Fruit fly (Drosophila melanogaster) whole organism, embryonic: ENCODE results near the gene NetB.

Experiments
- CG10274 ChIP-seq: fragments of 200-800 bp; sonication (Bioruptor generic); optimal IDR thresholded peaks from 3 replicates; lab custom pipeline; 2017; ENCODE audit warnings: missing biosample characterization, mild to moderate bottlenecking, missing genetic modification characterization
- CG11085 ChIP-seq: fragments of 200-800 bp; sonication (Bioruptor generic); IDR thresholded peaks from 2 replicates; pipeline ENCODE4 v1.3.6; 2022; ENCODE audit warnings: missing biosample characterization, missing genetic modification characterization
- CG11504 ChIP-seq: fragments of 200-800 bp; sonication (Bioruptor generic); optimal IDR thresholded peaks from 3 replicates; lab custom pipeline; 2019; ENCODE audit warnings: missing biosample characterization, mild to moderate bottlenecking, missing genetic modification characterization, moderate library complexity
- CG13123 ChIP-seq: fragments of 200-800 bp; sonication (Bioruptor generic); optimal IDR thresholded peaks from 2 replicates; lab custom pipeline; 2016; ENCODE audit warnings: missing biosample characterization, missing genetic modification characterization
- CG14014 ChIP-seq: fragments of 200-800 bp; sonication (Bioruptor generic); IDR thresholded peaks from 2 replicates; pipeline ENCODE4 v1.3.6; 2022; ENCODE audit warnings: missing biosample characterization, missing genetic modification characterization
- CG14860 ChIP-seq: fragments of 200-800 bp; sonication (Bioruptor generic); IDR thresholded peaks from 3 replicates; pipeline ENCODE4 v1.3.6; 2022; ENCODE audit warnings: missing biosample characterization, missing genetic modification characterization; ENCODE audit not compliant: partially characterized antibody
- CG15514 ChIP-seq: fragments of 200-800 bp; sonication (Bioruptor generic); optimal IDR thresholded peaks from 3 replicates; lab custom pipeline; 2017; ENCODE audit warnings: missing biosample characterization, missing genetic modification characterization, mild to moderate bottlenecking, moderate library complexity, missing genetic modification reagents
- CG16813 ChIP-seq: fragments of 200-800 bp; sonication (Bioruptor generic); IDR thresholded peaks from 3 replicates; pipeline ENCODE4 v1.3.6; 2022; ENCODE audit warnings: missing biosample characterization, missing genetic modification characterization; ENCODE audit not compliant: partially characterized antibody
- CG17186 ChIP-seq: fragments of 200-800 bp; sonication (Bioruptor generic); optimal IDR thresholded peaks from 3 replicates; lab custom pipeline; 2017; ENCODE audit warnings: missing biosample characterization, missing genetic modification reagents, missing genetic modification characterization
- CG17359 ChIP-seq: fragments of 200-800 bp; sonication (Bioruptor generic); optimal IDR thresholded peaks from 3 replicates; lab custom pipeline; 2018; ENCODE audit warnings: missing biosample characterization, mild to moderate bottlenecking, missing genetic modification characterization, moderate library complexity
- CG34376 ChIP-seq: fragments of 200-800 bp; sonication (Bioruptor generic); optimal IDR thresholded peaks from 2 replicates; lab custom pipeline; 2018; ENCODE audit warnings: missing biosample characterization, mild to moderate bottlenecking, missing genetic modification characterization
- CG4730 ChIP-seq: fragments of 200-800 bp; sonication (Bioruptor generic); IDR thresholded peaks from 2 replicates; pipeline ENCODE4 v1.3.6; 2022; ENCODE audit warnings: missing biosample characterization, missing genetic modification characterization
- D19B ChIP-seq: fragments of 200-800 bp; sonication (Bioruptor generic); optimal IDR thresholded peaks from 2 replicates; lab custom pipeline; 2017; ENCODE audit warnings: missing biosample characterization, mild to moderate bottlenecking, missing genetic modification characterization
- Doc2 ChIP-seq: fragments of 200-800 bp; sonication (Bioruptor generic); IDR thresholded peaks from 2 replicates; pipeline ENCODE4 v1.3.6; 2022; ENCODE audit warnings: missing biosample characterization, missing genetic modification characterization
- Dref ChIP-seq: fragments of 200-800 bp; sonication (Bioruptor generic); IDR thresholded peaks from 2 replicates; pipeline ENCODE4 v1.3.6; 2022; ENCODE audit warnings: missing biosample characterization, missing genetic modification characterization
- E2f2 ChIP-seq: fragments of 200-800 bp; sonication (Bioruptor generic); IDR thresholded peaks from 2 replicates; pipeline ENCODE4 v1.3.6; 2022; ENCODE audit warnings: missing biosample characterization, missing genetic modification characterization
- Fer2 ChIP-seq: fragments of 200-800 bp; sonication (Bioruptor generic); optimal IDR thresholded peaks from 2 replicates; lab custom pipeline; 2018; ENCODE audit warnings: missing biosample characterization, mild to moderate bottlenecking, missing genetic modification characterization, moderate library complexity
- HLH4C ChIP-seq: fragments of 200-800 bp; sonication (Bioruptor generic); IDR thresholded peaks from 3 replicates; pipeline ENCODE4 v1.3.6; 2022; ENCODE audit warnings: missing biosample characterization, missing genetic modification characterization; ENCODE audit not compliant: partially characterized antibody
- Hsf ChIP-seq: fragments of 200-800 bp; sonication (Bioruptor generic); optimal IDR thresholded peaks from 3 replicates; lab custom pipeline; 2016; ENCODE audit warnings: missing biosample characterization, missing genetic modification characterization
- Lhr ChIP-seq: fragments of 200-800 bp; sonication (Bioruptor generic); optimal IDR thresholded peaks from 3 replicates; lab custom pipeline; 2017; ENCODE audit warnings: mild to moderate bottlenecking, missing biosample characterization, missing genetic modification reagents, missing genetic modification characterization
- Lpt ChIP-seq: fragments of >200 bp; optimal IDR thresholded peaks from 2 replicates; lab custom pipeline; 2018; ENCODE audit warnings: missing biosample characterization, missing genetic modification characterization
- Mrtf ChIP-seq: fragments of 200-800 bp; sonication (Bioruptor generic); IDR thresholded peaks from 3 replicates; pipeline ENCODE4 v1.3.6; 2022; ENCODE audit warnings: missing biosample characterization, missing genetic modification characterization
- Scr ChIP-seq: fragments of 200-800 bp; sonication (Bioruptor generic); IDR thresholded peaks from 2 replicates; pipeline ENCODE4 v1.3.6; 2022; ENCODE audit warnings: missing biosample characterization, missing genetic modification characterization; ENCODE audit not compliant: partially characterized antibody
- Sry-β ChIP-seq: fragments of 200-800 bp; sonication (Bioruptor generic); optimal IDR thresholded peaks from 2 replicates; lab custom pipeline; 2018; ENCODE audit warnings: missing biosample characterization, mild to moderate bottlenecking, missing genetic modification characterization, moderate library complexity
- corto ChIP-seq: fragments of 200-800 bp; sonication (Bioruptor generic); optimal IDR thresholded peaks from 2 replicates; lab custom pipeline; 2016; ENCODE audit warnings: missing biosample characterization, mild to moderate bottlenecking, missing genetic modification characterization, moderate library complexity
- cwo ChIP-seq: fragments of 200-800 bp; sonication (Bioruptor generic); optimal IDR thresholded peaks from 3 replicates; lab custom pipeline; 2017; ENCODE audit warnings: missing biosample characterization, missing genetic modification characterization, mild to moderate bottlenecking, moderate library complexity, missing genetic modification reagents
- grn ChIP-seq: fragments of 200-800 bp; sonication (Bioruptor generic); optimal IDR thresholded peaks from 3 replicates; lab custom pipeline; 2017; ENCODE audit warnings: missing biosample characterization, missing genetic modification characterization
- gt ChIP-seq: fragments of 200-800 bp; sonication (Bioruptor generic); IDR thresholded peaks from 2 replicates; pipeline ENCODE4 v1.3.6; 2022; ENCODE audit warnings: missing biosample characterization, missing genetic modification characterization
- hb ChIP-seq: fragments of 200-800 bp; sonication (Bioruptor generic); IDR thresholded peaks from 3 replicates; pipeline ENCODE4 v1.3.6; 2022; ENCODE audit warnings: missing biosample characterization, missing genetic modification characterization; ENCODE audit not compliant: partially characterized antibody
- ind ChIP-seq: fragments of 200-800 bp; sonication (Bioruptor generic); optimal IDR thresholded peaks from 3 replicates; lab custom pipeline; 2016; ENCODE audit warnings: missing biosample characterization, missing genetic modification characterization
- insv ChIP-seq, 2 experiments: fragments of 200-800 bp; sonication (Bioruptor generic); optimal IDR thresholded peaks; 3 replicates each; lab custom pipeline; 2016 to 2018; ENCODE audit warnings: missing biosample characterization in 2 of 2, missing genetic modification characterization in 2 of 2
- lab ChIP-seq: fragments of 200-800 bp; sonication (Bioruptor generic); optimal IDR thresholded peaks from 3 replicates; lab custom pipeline; 2017; ENCODE audit warnings: missing biosample characterization, missing genetic modification characterization, mild to moderate bottlenecking, moderate library complexity, missing genetic modification reagents
- rib ChIP-seq: fragments of 200-800 bp; sonication (Bioruptor generic); IDR thresholded peaks from 2 replicates; pipeline ENCODE4 v1.3.6; 2022; ENCODE audit warnings: missing biosample characterization, missing genetic modification characterization
- scrt ChIP-seq: fragments of 200-800 bp; sonication (Bioruptor generic); optimal IDR thresholded peaks from 2 replicates; lab custom pipeline; 2018; ENCODE audit warnings: missing biosample characterization, mild to moderate bottlenecking, missing genetic modification characterization, moderate library complexity
- sisA ChIP-seq: fragments of 200-800 bp; sonication (Bioruptor generic); IDR thresholded peaks from 2 replicates; pipeline ENCODE4 v1.3.6; 2022; ENCODE audit warnings: missing biosample characterization, missing genetic modification characterization
- wor ChIP-seq: fragments of 200-800 bp; sonication (Bioruptor generic); IDR thresholded peaks from 2 replicates; pipeline ENCODE4 v1.3.6; 2022; ENCODE audit warnings: missing biosample characterization, missing genetic modification characterization
- yki ChIP-seq: fragments of >200 bp; optimal IDR thresholded peaks from 3 replicates; lab custom pipeline; 2018

The NetB gene

DNA sequence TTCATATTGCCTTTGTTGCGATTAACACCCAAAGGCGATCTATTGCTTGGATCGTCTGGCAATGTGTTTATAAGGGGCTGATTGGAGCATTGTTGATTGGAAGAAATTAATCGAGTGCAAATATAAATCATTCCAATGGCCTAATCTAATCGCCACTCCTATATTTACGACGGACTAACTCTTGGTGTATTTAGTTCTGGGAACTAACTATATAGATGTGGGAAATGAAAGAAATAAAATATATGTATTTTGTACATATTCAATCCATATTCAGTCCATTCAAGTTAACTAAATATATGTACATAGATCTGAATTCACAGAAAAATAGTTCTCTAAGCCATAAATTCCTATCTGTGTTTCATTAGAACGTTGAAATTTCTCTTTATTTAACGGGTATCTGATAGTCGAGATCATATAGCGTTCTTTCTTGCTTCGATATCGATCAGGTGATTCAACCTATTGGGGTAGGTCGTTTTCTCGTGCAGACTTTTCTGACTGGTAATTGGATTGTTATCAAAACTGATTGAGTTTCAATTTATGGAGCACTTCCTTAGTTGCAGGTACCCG is 34.9 kb upstream of the NetB start, which contains the start of gene Ag5r2:
Ag5r2 (minus strand) TSS at position 51 of the 567 bp plus-strand sequence.
- TF ChIP-seq cwo = peak; percentile 38
- peak; percentile 64 for TF ChIP-seq grn
- no peak for TF ChIP-seq Dref
- TF ChIP-seq HLH4C (GFP tag; lab: Robert Waterston, UW) = peak; percentile 51; the same call in 2 of the 3 replicates
- peak; percentile 82 for TF ChIP-seq D19B (GFP tag; lab: Kevin White, UChicago)
- peak; percentile 14 for TF ChIP-seq CG34376
- 0 out of 2 replicates have a peak, but pooled peaks have one; percentile 10 for TF ChIP-seq Scr (GFP tag; lab: Robert Waterston, UW)
- TF ChIP-seq CG11085 = no peak
- peak; percentile 41; the same call in 1 of the 3 replicates for TF ChIP-seq CG16813
- TF ChIP-seq CG14860 (GFP tag; lab: Robert Waterston, UW) = peak; percentile 19; the same call in 1 of the 3 replicates

DNA sequence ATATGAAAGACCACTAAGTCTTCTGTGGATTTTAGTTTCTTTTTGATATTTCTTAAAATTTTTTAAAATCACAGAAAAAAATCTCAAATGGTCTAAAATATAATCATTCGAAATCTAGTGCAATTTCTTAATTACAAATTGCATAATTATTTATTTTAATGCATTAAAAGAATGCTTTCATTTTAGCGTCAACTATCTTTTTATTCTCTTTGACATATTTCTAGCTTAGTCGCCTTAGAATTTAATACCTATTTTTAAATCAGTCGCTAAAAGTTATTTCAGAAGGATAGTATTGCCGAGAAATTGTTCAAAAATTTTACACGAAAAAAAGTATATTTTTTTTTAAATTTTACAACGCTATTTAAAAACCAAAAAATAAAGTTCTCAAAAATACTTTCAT is 27.3 kb upstream of the NetB start, which contains the start of gene CG5347:
CG5347 (plus strand) TSS at position 301 of the 400 bp plus-strand sequence.
- TF ChIP-seq Hsf (GFP tag; lab: Kevin White, UChicago) (no peak), CG15514 (GFP tag; lab: Kevin White, UChicago) (no peak), CG13123 (GFP tag; lab: Kevin White, UChicago) (no peak), CG10274 (GFP tag; lab: Kevin White, UChicago) (no peak), Fer2 (no peak), Lhr (GFP tag; lab: Kevin White, UChicago) (no peak), lab (GFP tag; lab: Kevin White, UChicago) (no peak), insv (GFP tag; optimal IDR thresholded peaks at IDR 0.05; lab: Kevin White, UChicago) (no peak), gt (GFP tag; lab: Robert Waterston, UW) (no peak), Lpt (GFP tag; lab: Kevin White, UChicago) (no peak), yki (lab: Kevin White, UChicago) (no peak), wor (GFP tag; lab: Robert Waterston, UW) (no peak), E2f2 (GFP tag; lab: Robert Waterston, UW) (no peak)

DNA sequence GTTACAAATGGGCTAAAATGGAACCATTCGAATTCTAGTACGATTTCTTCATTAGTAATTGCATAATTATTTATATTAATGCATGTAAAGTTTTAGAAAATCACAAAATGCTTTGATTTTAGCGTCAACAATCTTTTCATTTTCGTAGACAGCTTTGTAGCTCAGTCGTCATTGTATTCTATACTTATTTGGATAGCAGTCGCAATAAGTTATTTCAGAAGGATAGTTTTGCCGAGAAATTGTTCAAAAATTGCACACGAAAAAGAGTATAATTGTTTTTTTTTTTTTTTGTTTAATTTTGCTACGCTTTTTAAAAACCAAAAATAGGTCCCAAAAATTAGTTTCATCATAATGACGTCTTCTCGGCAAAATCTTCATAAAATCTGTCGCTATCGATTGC is 25.8 kb upstream of the NetB start, which contains the start of gene CG5334:
CG5334 (plus strand) TSS at position 301 of the 400 bp plus-strand sequence.
- TF ChIP-seq sisA = no peak
- no peak for TF ChIP-seq Mrtf (GFP tag; lab: Robert Waterston, UW)
- TF ChIP-seq ind (GFP tag; lab: Kevin White, UChicago) = no peak
- TF ChIP-seq CG17186 (GFP tag; lab: Kevin White, UChicago) = no peak
- TF ChIP-seq CG4730 (GFP tag; lab: Robert Waterston, UW) = no peak
- TF ChIP-seq rib (GFP tag; lab: Robert Waterston, UW) = no peak
- TF ChIP-seq corto (GFP tag; lab: Kevin White, UChicago) = no peak
- TF ChIP-seq scrt (GFP tag; lab: Kevin White, UChicago) = no peak
- no peak for TF ChIP-seq CG17359 (tag; lab: Kevin White, UChicago)
- no peak for TF ChIP-seq CG11504 (tag; lab: Kevin White, UChicago)
- TF ChIP-seq hb (GFP tag; lab: Robert Waterston, UW) = no peak
- no peak for TF ChIP-seq Doc2 (GFP tag; lab: Robert Waterston, UW)
- TF ChIP-seq Sry-β (GFP tag; lab: Kevin White, UChicago) = no peak
- TF ChIP-seq CG14014 (GFP tag; lab: Robert Waterston, UW) = no peak
- TF ChIP-seq, all 482 proteins: peak for 0
